Worm (Caenorhabditis elegans): ENCODE results near the gene grd-4.

Gene grd-4

ce11 chrX:8545971-8546442, 45.0 kb downstream of the grd-4 start, which contains the start of gene sdha-1:
Gene sdha-1, minus strand, starts transcription at chrX:8546021.
- TF ChIP-seq hlh-4 (tag; optimal IDR thresholded peaks at IDR 0.05): no peak
- no peak for TF ChIP-seq ama-1 (optimal IDR thresholded peaks at IDR 0.05)
- peak; percentile 77 to 91 for TF ChIP-seq lin-35 (GFP tag; optimal IDR thresholded peaks at IDR 0.05)
- no peak for TF ChIP-seq nhr-28 (tag; optimal IDR thresholded peaks at IDR 0.05)
- peak; percentile 97 for TF ChIP-seq lin-14 (GFP tag; optimal IDR thresholded peaks at IDR 0.05)
- peak; percentile 86 to 88 for TF ChIP-seq lsy-2 (tag; optimal IDR thresholded peaks at IDR 0.05)
- peak; percentile 94 for TF ChIP-seq nhr-20 (tag; optimal IDR thresholded peaks at IDR 0.05)
- TF ChIP-seq nhr-77 (tag; optimal IDR thresholded peaks at IDR 0.05): peak; percentile 64
- peak; percentile 88 for TF ChIP-seq nhr-47 (tag; optimal IDR thresholded peaks at IDR 0.05)
- no peak for TF ChIP-seq fkh-4 (tag; optimal IDR thresholded peaks at IDR 0.05; ENCODE audit: borderline replicate concordance)
- peak; percentile 88 for TF ChIP-seq aha-1 (tag; optimal IDR thresholded peaks at IDR 0.05)
- TF ChIP-seq fkh-10 (GFP tag; optimal IDR thresholded peaks at IDR 0.05): peak; percentile 59
- TF ChIP-seq ceh-63 (GFP tag; optimal IDR thresholded peaks at IDR 0.05): no peak
- no peak for TF ChIP-seq egl-27 (tag; optimal IDR thresholded peaks at IDR 0.05)
- TF ChIP-seq hpl-2 (GFP tag; optimal IDR thresholded peaks at IDR 0.05): peak; percentile 4
- TF ChIP-seq lir-3 (tag; optimal IDR thresholded peaks at IDR 0.05; ENCODE audit: poor library complexity): peak; percentile 62
- TF ChIP-seq elt-2 (tag; optimal IDR thresholded peaks at IDR 0.05): peak; percentile 86
- TF ChIP-seq rnt-1 (tag; optimal IDR thresholded peaks at IDR 0.05): peak; percentile 90
- TF ChIP-seq nhr-19 (GFP tag; conservative IDR thresholded peaks at IDR 0.05): peak; percentile 98
- peak; percentile 84 for TF ChIP-seq jun-1 (tag; optimal IDR thresholded peaks at IDR 0.05)
- TF ChIP-seq zip-4 (GFP tag; optimal IDR thresholded peaks at IDR 0.05): peak; percentile 53
- TF ChIP-seq pax-3 (tag; optimal IDR thresholded peaks at IDR 0.05): peak; percentile 61
- no peak for TF ChIP-seq nhr-11 (tag; optimal IDR thresholded peaks at IDR 0.05)
- TF ChIP-seq unc-130 (tag; optimal IDR thresholded peaks at IDR 0.05): peak; percentile 83
- TF ChIP-seq nhr-76 (tag; optimal IDR thresholded peaks at IDR 0.05): no peak
- no peak for TF ChIP-seq efl-3 (GFP tag; optimal IDR thresholded peaks at IDR 0.05)
- TF ChIP-seq lin-39 (tag; optimal IDR thresholded peaks at IDR 0.05): peak; percentile 63
- no peak for TF ChIP-seq hlh-17 (GFP tag; optimal IDR thresholded peaks at IDR 0.05; ENCODE audit: borderline replicate concordance)
- TF ChIP-seq sptf-1 (tag; optimal IDR thresholded peaks at IDR 0.05): no peak
- TF ChIP-seq ceh-88 (GFP tag; IDR thresholded peaks at IDR 0.05): peak; percentile 66; the same call in 1 of the 2 replicates
- TF ChIP-seq pag-3 (tag; optimal IDR thresholded peaks at IDR 0.05; ENCODE audit: borderline replicate concordance, insufficient read depth): peak; percentile 56
- TF ChIP-seq dsc-1 (tag; optimal IDR thresholded peaks at IDR 0.05): peak; percentile 76
- TF ChIP-seq C16A3.4 (tag; optimal IDR thresholded peaks at IDR 0.05): peak; percentile 93
- TF ChIP-seq C34B4.2 (tag; optimal IDR thresholded peaks at IDR 0.05): no peak
- peak; percentile 82 for TF ChIP-seq unc-86 (tag; optimal IDR thresholded peaks at IDR 0.05)
- no peak for TF ChIP-seq unc-98 (GFP tag; IDR thresholded peaks at IDR 0.05)
- peak; percentile 93 for TF ChIP-seq swsn-7 (tag; optimal IDR thresholded peaks at IDR 0.05)
- no peak for TF ChIP-seq tlp-1 (tag; optimal IDR thresholded peaks at IDR 0.05)
- TF ChIP-seq lin-15B (tag; optimal IDR thresholded peaks at IDR 0.05): peak; percentile 70
- peak; percentile 63 for TF ChIP-seq snpc-4 (tag; optimal IDR thresholded peaks at IDR 0.05)
- peak; percentile 94 for TF ChIP-seq nhr-71 (tag; optimal IDR thresholded peaks at IDR 0.05)
- TF ChIP-seq nhr-237 (tag; optimal IDR thresholded peaks at IDR 0.05): peak; percentile 41
- no peak for TF ChIP-seq nhr-12 (tag; optimal IDR thresholded peaks at IDR 0.05)
- TF ChIP-seq alr-1 (tag; optimal IDR thresholded peaks at IDR 0.05; ENCODE audit: borderline replicate concordance): no peak
- TF ChIP-seq lin-13 (GFP tag; optimal IDR thresholded peaks at IDR 0.05): peak; percentile 70
- TF ChIP-seq ceh-90 (tag; optimal IDR thresholded peaks at IDR 0.05): no peak
- TF ChIP-seq isw-1 (GFP tag; IDR thresholded peaks at IDR 0.05): peak; percentile 57
- TF ChIP-seq blmp-1 (tag; optimal IDR thresholded peaks at IDR 0.05): peak; percentile 89
- TF ChIP-seq mep-1 (tag; optimal IDR thresholded peaks at IDR 0.05): peak; percentile 96
- peak; percentile 91 for TF ChIP-seq xbp-1 (tag; optimal IDR thresholded peaks at IDR 0.05)
- peak; percentile 89 for TF ChIP-seq tbx-2 (tag; optimal IDR thresholded peaks at IDR 0.05)
- TF ChIP-seq ztf-4 (tag; optimal IDR thresholded peaks at IDR 0.05): peak; percentile 83
- TF ChIP-seq nhr-84 (tag; optimal IDR thresholded peaks at IDR 0.05): no peak
